Fruit fly (Drosophila melanogaster): ENCODE measurements around the gene Lgr4.

The Lgr4 gene

dm6 chrX:13136939-13137697, 51.8 kb downstream of the Lgr4 start (continued):
- TF ChIP-seq her (GFP tag; optimal IDR thresholded peaks at IDR 0.05) (no peak), wdn (GFP tag; IDR thresholded peaks at IDR 0.05) (0 out of 2 replicates have a peak, but pooled peaks have one; percentile 14), C15 (GFP tag; IDR thresholded peaks at IDR 0.05) (0 out of 3 replicates have a peak, but pooled peaks have one; percentile 40), CG5245 (GFP tag; optimal IDR thresholded peaks at IDR 0.05) (no peak), CG4328 (GFP tag; optimal IDR thresholded peaks at IDR 0.05) (no peak), D19A (tag; optimal IDR thresholded peaks at IDR 0.05) (peak; percentile 38), Poxn (GFP tag; IDR thresholded peaks at IDR 0.05) (no peak), CG18764 (GFP tag; optimal IDR thresholded peaks at IDR 0.05) (no peak), CG15514 (GFP tag; optimal IDR thresholded peaks at IDR 0.05) (no peak), gsb-n (tag; optimal IDR thresholded peaks at IDR 0.05) (no peak), Sin3A (optimal IDR thresholded peaks at IDR 0.05) (no peak), CG6175 (GFP tag; IDR thresholded peaks at IDR 0.05) (no peak), CG7745 (tag; optimal IDR thresholded peaks at IDR 0.05) (no peak), ftz-f1 (GFP tag; optimal IDR thresholded peaks at IDR 0.05) (no peak), ato (GFP tag; IDR thresholded peaks at IDR 0.05; ENCODE audit: partially characterized antibody) (no peak), fd3F (GFP tag; optimal IDR thresholded peaks at IDR 0.05) (no peak), Spps (tag; optimal IDR thresholded peaks at IDR 0.05) (no peak), Scr (GFP tag; IDR thresholded peaks at IDR 0.05; ENCODE audit: partially characterized antibody) (no peak), CG1647 (GFP tag; optimal IDR thresholded peaks at IDR 0.05) (no peak), emc (GFP tag; optimal IDR thresholded peaks at IDR 0.05) (no peak), HLHmδ (GFP tag; optimal IDR thresholded peaks at IDR 0.05) (no peak), eyg (GFP tag; optimal IDR thresholded peaks at IDR 0.05) (no peak), pzg (GFP tag; optimal IDR thresholded peaks at IDR 0.05) (no peak), CG1602 (GFP tag; optimal IDR thresholded peaks at IDR 0.05) (no peak), crc (GFP tag; optimal IDR thresholded peaks at IDR 0.05) (no peak), CG12155 (GFP tag; optimal IDR thresholded peaks at IDR 0.05) (no peak), CG5953 (GFP tag; IDR thresholded peaks at IDR 0.05) (peak; percentile 83), CG2116 (GFP tag; optimal IDR thresholded peaks at IDR 0.05) (no peak), CG8089 (GFP tag; optimal IDR thresholded peaks at IDR 0.05) (no peak), otp (GFP tag; IDR thresholded peaks at IDR 0.05) (peak; percentile 72), H2.0 (GFP tag; IDR thresholded peaks at IDR 0.05) (peak; percentile 45), chif (GFP tag; optimal IDR thresholded peaks at IDR 0.05) (no peak), CG7786 (GFP tag; optimal IDR thresholded peaks at IDR 0.05) (no peak), CG15479 (GFP tag; optimal IDR thresholded peaks at IDR 0.05) (no peak), gcm2 (GFP tag; optimal IDR thresholded peaks at IDR 0.05) (no peak), CG4404 (GFP tag; IDR thresholded peaks at IDR 0.05) (0 out of 2 replicates have a peak, but pooled peaks have one; percentile 8), dmrt11E (tag; optimal IDR thresholded peaks at IDR 0.05) (no peak), exex (tag; optimal IDR thresholded peaks at IDR 0.05) (no peak), ind (GFP tag; optimal IDR thresholded peaks at IDR 0.05) (no peak), fd64A (GFP tag; optimal IDR thresholded peaks at IDR 0.05) (no peak), yki (optimal IDR thresholded peaks at IDR 0.05) (no peak), h (optimal IDR thresholded peaks at IDR 0.05) (no peak), Trl (optimal IDR thresholded peaks at IDR 0.05) (peak in 1 of 2 experiments; percentile 18), Trl (GFP tag; optimal IDR thresholded peaks at IDR 0.05) (no peak), abd-A (tag; optimal IDR thresholded peaks at IDR 0.05) (peak; percentile 49), crp (GFP tag; optimal IDR thresholded peaks at IDR 0.05) (no peak), Drgx (GFP tag; IDR thresholded peaks at IDR 0.05) (peak; percentile 64), stc (GFP tag; IDR thresholded peaks at IDR 0.05) (peak; percentile 69), CG30431 (GFP tag; optimal IDR thresholded peaks at IDR 0.05) (no peak), bowl (GFP tag; IDR thresholded peaks at IDR 0.05) (peak; percentile 76), klu (GFP tag; IDR thresholded peaks at IDR 0.05) (no peak), rib (GFP tag; IDR thresholded peaks at IDR 0.05) (no peak)

All from whole organism, embryonic.